Worm (Caenorhabditis elegans) whole organism, mixed stage, embryonic: ENCODE results near the gene sec-61.B.

Experiments
- snpc-4 ChIP-seq: fragments of 150-350 bp; optimal IDR thresholded peaks from 2 replicates; lab custom pipeline; 2014; ENCODE audit warnings: missing biosample characterization, missing genetic modification characterization
- unc-62 ChIP-seq: fragments of 150-350 bp; optimal IDR thresholded peaks from 2 replicates; lab custom pipeline; 2014; ENCODE audit warnings: missing biosample characterization, missing genetic modification reagents, missing genetic modification characterization

ce11 chrIV:2432693-2433092 lies 44.2 kb upstream of the sec-61.B start, which contains the start of gene C45G7.4:
- TF ChIP-seq unc-62 (GFP tag; lab: Kevin White, UChicago) (no peak), snpc-4 (tag; lab: Kevin White, UChicago) (no peak)
